Worm (Caenorhabditis elegans) whole organism, late embryonic: ENCODE data around the gene clec-79.

Source experiments
- ama-1 ChIP-seq: fragments of 150-350 bp; optimal IDR thresholded peaks from 2 replicates; lab custom pipeline; 2014
- ceh-30 ChIP-seq: fragments of 150-350 bp; optimal IDR thresholded peaks from 2 replicates; lab custom pipeline; 2014; ENCODE audit warnings: missing biosample characterization, missing genetic modification characterization
- ceh-45 ChIP-seq: fragments of 200-800 bp; sonication (Bioruptor generic); IDR thresholded peaks from 2 replicates; pipeline ENCODE4 v1.3.6; 2022; ENCODE audit warnings: missing genetic modification reagents, missing genetic modification characterization, missing compliant biosample characterization
- elt-2 ChIP-seq: sonication (generic microtip); optimal IDR thresholded peaks from 2 replicates; lab custom pipeline; 2016; ENCODE audit warnings: missing genetic modification reagents, missing genetic modification characterization, missing compliant biosample characterization
- nfya-1 ChIP-seq: sonication (generic microtip); optimal IDR thresholded peaks from 2 replicates; lab custom pipeline; 2017; ENCODE audit warnings: missing genetic modification characterization, mild to moderate bottlenecking, missing compliant biosample characterization, antibody characterized with exemption, moderate library complexity
- nhr-11 ChIP-seq: fragments of 150-350 bp; optimal IDR thresholded peaks from 2 replicates; lab custom pipeline; 2014; ENCODE audit warnings: missing biosample characterization, missing genetic modification characterization
- pag-3 ChIP-seq: sonication (generic microtip); optimal IDR thresholded peaks from 2 replicates; lab custom pipeline; 2016; ENCODE audit warnings: missing compliant biosample characterization, missing genetic modification characterization, borderline replicate concordance
- pha-4 ChIP-seq: fragments of 150-350 bp; optimal IDR thresholded peaks from 2 replicates; lab custom pipeline; 2018; ENCODE audit warnings: missing biosample characterization, missing genetic modification reagents, missing genetic modification characterization
- ttx-3 ChIP-seq: sonication (generic microtip); optimal IDR thresholded peaks from 2 replicates; lab custom pipeline; 2016; ENCODE audit warnings: missing genetic modification reagents, missing genetic modification characterization, missing compliant biosample characterization

- no peak for TF ChIP-seq ceh-45 (GFP tag; lab: Robert Waterston, UW)
- TF ChIP-seq pha-4: no peak
- no peak for TF ChIP-seq ttx-3 (tag; lab: Kevin White, UChicago)
- no peak for TF ChIP-seq pag-3 (tag; lab: Kevin White, UChicago)
- TF ChIP-seq nfya-1 (tag; lab: Kevin White, UChicago): no peak
- TF ChIP-seq nhr-11 (tag; lab: Kevin White, UChicago): no peak
- TF ChIP-seq ama-1 (lab: Kevin White, UChicago): no peak
- TF ChIP-seq ceh-30: no peak
- no peak for TF ChIP-seq elt-2 (tag; lab: Kevin White, UChicago)
Measured at ce11 chrIV:4008440-4008839, 35.3 kb downstream of the clec-79 start.
